Worm (Caenorhabditis elegans): Measurements from ENCODE around the gene ZC204.17.

DNA sequence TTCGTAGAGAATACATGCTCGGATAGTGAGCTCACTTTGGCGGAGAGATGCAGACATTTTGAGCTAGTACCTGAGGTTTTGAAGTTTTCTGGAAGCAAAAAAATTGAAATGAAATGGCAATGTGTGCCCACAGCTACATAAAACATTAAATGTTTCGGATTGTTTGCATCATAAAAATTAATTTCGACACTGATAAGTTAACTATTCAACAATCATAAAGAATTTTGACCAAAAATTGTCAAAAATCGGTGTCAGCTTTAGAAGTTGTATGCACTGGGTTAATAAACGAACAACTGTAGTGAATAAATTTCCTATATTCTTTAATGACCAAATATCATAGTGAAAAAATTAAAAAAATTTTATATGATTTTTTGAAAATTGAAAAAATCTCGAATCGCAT lies 27.2 kb downstream of the ZC204.17 start, which contains the start of gene fbxa-166:
- TF ChIP-seq nhr-77 (tag; optimal IDR thresholded peaks at IDR 0.05): no peak
- no peak for TF ChIP-seq lin-39 (tag; optimal IDR thresholded peaks at IDR 0.05)
- no peak for TF ChIP-seq snpc-4 (tag; optimal IDR thresholded peaks at IDR 0.05)
- no peak for TF ChIP-seq lin-15B (tag; optimal IDR thresholded peaks at IDR 0.05)
- TF ChIP-seq ztf-11 (tag; optimal IDR thresholded peaks at IDR 0.05): no peak
- no peak for TF ChIP-seq nhr-41 (GFP tag; IDR thresholded peaks at IDR 0.05)
- TF ChIP-seq ctbp-1 (GFP tag; IDR thresholded peaks at IDR 0.05): no peak
- no peak for TF ChIP-seq dpl-1 (GFP tag; optimal IDR thresholded peaks at IDR 0.05)
- no peak for TF ChIP-seq unc-62 (GFP tag; optimal IDR thresholded peaks at IDR 0.05 in 1 of 2)
- TF ChIP-seq unc-62 (tag; optimal IDR thresholded peaks at IDR 0.05): no peak
- TF ChIP-seq R02D3.7 (tag; optimal IDR thresholded peaks at IDR 0.05): no peak
- TF ChIP-seq F49E8.2 (tag; optimal IDR thresholded peaks at IDR 0.05; ENCODE audit: borderline replicate concordance): no peak
- TF ChIP-seq hif-1 (tag; optimal IDR thresholded peaks at IDR 0.05): no peak
- no peak for TF ChIP-seq hlh-30 (tag; optimal IDR thresholded peaks at IDR 0.05; ENCODE audit: insufficient read depth)

All from whole organism, L4 larva.